Fruit fly (Drosophila melanogaster) whole organism, pupa: ENCODE data around the gene CG9799.
A peak's percentile ranks its signal among the peaks of the same experiment; 100 is the strongest.

ENCODE experiments used
- CG10348 ChIP-seq: fragments of 200-800 bp; sonication (Bioruptor generic); IDR thresholded peaks from 2 replicates; pipeline ENCODE4 v1.3.6; 2022; ENCODE audit warnings: missing biosample characterization, missing genetic modification characterization
- CG12605 ChIP-seq: fragments of 200-800 bp; sonication (Bioruptor generic); IDR thresholded peaks from 2 replicates; pipeline ENCODE4 v1.3.6; 2022; ENCODE audit warnings: missing biosample characterization, missing genetic modification characterization
- CG13204 ChIP-seq: fragments of 200-800 bp; sonication (Bioruptor generic); optimal IDR thresholded peaks from 2 replicates; lab custom pipeline; 2018; ENCODE audit warnings: missing biosample characterization, mild to moderate bottlenecking, missing genetic modification characterization, moderate library complexity
- CG14655 ChIP-seq: fragments of 200-800 bp; sonication (Bioruptor generic); optimal IDR thresholded peaks from 3 replicates; lab custom pipeline; 2017; ENCODE audit warnings: mild to moderate bottlenecking, missing biosample characterization, missing genetic modification reagents, missing genetic modification characterization
- CG15710 ChIP-seq: fragments of 200-800 bp; sonication (Bioruptor generic); optimal IDR thresholded peaks from 2 replicates; lab custom pipeline; 2018; ENCODE audit warnings: missing biosample characterization, mild to moderate bottlenecking, missing genetic modification characterization, moderate library complexity
- CG17806 ChIP-seq: fragments of 200-800 bp; sonication (Bioruptor generic); optimal IDR thresholded peaks from 2 replicates; lab custom pipeline; 2018; ENCODE audit warnings: missing biosample characterization, mild to moderate bottlenecking, missing genetic modification characterization, moderate library complexity
- CG32121 ChIP-seq: fragments of 200-800 bp; sonication (Bioruptor generic); IDR thresholded peaks from 2 replicates; pipeline ENCODE4 v1.3.6; 2022; ENCODE audit warnings: missing biosample characterization, missing genetic modification characterization
- CG34367 ChIP-seq: fragments of 200-800 bp; sonication (Bioruptor generic); optimal IDR thresholded peaks from 2 replicates; lab custom pipeline; 2018; ENCODE audit warnings: missing biosample characterization, mild to moderate bottlenecking, missing genetic modification characterization
- CG4496 ChIP-seq: fragments of 200-800 bp; sonication (Bioruptor generic); IDR thresholded peaks from 3 replicates; pipeline ENCODE4 v1.3.6; 2022; ENCODE audit warnings: missing biosample characterization, missing genetic modification characterization
- CG8159 ChIP-seq: fragments of 200-800 bp; sonication (Bioruptor generic); optimal IDR thresholded peaks from 3 replicates; lab custom pipeline; 2018; ENCODE audit warnings: missing biosample characterization, mild to moderate bottlenecking, missing genetic modification characterization, moderate library complexity
- CG8301 ChIP-seq: fragments of 200-800 bp; sonication (Bioruptor generic); optimal IDR thresholded peaks from 2 replicates; lab custom pipeline; 2018; ENCODE audit warnings: missing biosample characterization, mild to moderate bottlenecking, missing genetic modification characterization
- CG9948 ChIP-seq: fragments of 200-800 bp; sonication (Bioruptor generic); optimal IDR thresholded peaks from 2 replicates; lab custom pipeline; 2018; ENCODE audit warnings: missing biosample characterization, mild to moderate bottlenecking, missing genetic modification characterization, moderate library complexity
- D1 ChIP-seq: fragments of 200-800 bp; sonication (Bioruptor generic); optimal IDR thresholded peaks from 2 replicates; lab custom pipeline; 2018; ENCODE audit warnings: missing biosample characterization, mild to moderate bottlenecking, missing genetic modification characterization, moderate library complexity
- EcR ChIP-seq: fragments of 200-800 bp; sonication (Bioruptor generic); optimal IDR thresholded peaks from 3 replicates; lab custom pipeline; 2019; ENCODE audit warnings: missing biosample characterization, missing genetic modification characterization, mild to moderate bottlenecking, moderate library complexity, missing genetic modification reagents
- Ets98B ChIP-seq: fragments of 200-800 bp; sonication (Bioruptor generic); IDR thresholded peaks from 2 replicates; pipeline ENCODE4 v1.3.6; 2022; ENCODE audit warnings: missing biosample characterization, missing genetic modification characterization
- Pif1A ChIP-seq: fragments of 200-800 bp; sonication (Bioruptor generic); optimal IDR thresholded peaks from 3 replicates; lab custom pipeline; 2016; ENCODE audit warnings: missing biosample characterization, missing genetic modification characterization
- Pif1B ChIP-seq: fragments of 200-800 bp; sonication (Bioruptor generic); optimal IDR thresholded peaks from 3 replicates; lab custom pipeline; 2016; ENCODE audit warnings: missing biosample characterization, missing genetic modification characterization
- Snoo ChIP-seq: fragments of 200-800 bp; sonication (Bioruptor generic); optimal IDR thresholded peaks from 3 replicates; lab custom pipeline; 2017; ENCODE audit warnings: missing biosample characterization, mild to moderate bottlenecking, missing genetic modification characterization, inconsistent platforms
- fd96Ca ChIP-seq: fragments of 200-800 bp; sonication (Bioruptor generic); IDR thresholded peaks from 3 replicates; pipeline ENCODE4 v1.3.6; 2022; ENCODE audit warnings: missing biosample characterization, missing genetic modification characterization
- gl ChIP-seq: fragments of 200-800 bp; sonication (Bioruptor generic); optimal IDR thresholded peaks from 2 replicates; lab custom pipeline; 2018; ENCODE audit warnings: missing biosample characterization, mild to moderate bottlenecking, missing genetic modification characterization
- rn ChIP-seq: fragments of 200-800 bp; sonication (Bioruptor generic); IDR thresholded peaks from 2 replicates; pipeline ENCODE4 v1.3.6; 2022; ENCODE audit warnings: missing biosample characterization, missing genetic modification characterization

CG9799 gene

DNA sequence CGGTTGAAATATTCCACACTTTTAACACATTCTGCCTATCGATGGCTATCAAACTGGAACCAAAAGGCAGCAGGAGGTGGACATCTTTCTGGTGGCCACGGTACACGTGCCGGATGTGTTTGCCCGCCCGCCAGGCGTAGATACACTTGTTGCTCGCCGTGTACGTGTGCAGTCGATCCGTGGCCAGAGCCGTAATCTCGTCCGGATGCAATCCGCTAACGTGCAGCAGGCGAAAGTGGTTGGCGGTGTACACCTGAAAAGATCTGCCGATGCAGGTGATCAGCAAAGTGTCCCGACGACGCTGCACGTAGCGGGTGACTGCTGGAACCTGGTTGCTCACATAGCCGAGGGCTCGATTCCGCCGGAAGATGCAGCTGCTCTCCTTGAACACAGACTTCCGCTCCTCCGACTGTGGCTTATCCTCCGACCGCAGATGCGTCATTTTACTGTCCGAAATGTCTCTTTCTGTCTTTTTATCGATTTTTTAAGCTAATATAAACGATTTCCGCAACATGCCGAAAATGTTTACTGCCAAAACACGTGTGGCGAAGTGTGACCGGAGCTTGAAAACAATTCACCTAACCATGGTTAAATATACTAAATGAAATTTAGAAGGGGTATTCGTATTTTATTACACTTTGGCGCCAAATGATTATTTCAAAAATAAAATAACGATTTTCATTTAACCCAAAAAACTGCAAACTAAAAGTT lies at the start of gene CG9799:
Gene CG9799 (minus strand): TSS at position 550 of the 711 bp plus-strand sequence.
- TF ChIP-seq CG8159 (no peak), Snoo (tag; lab: Kevin White, UChicago) (no peak), Ets98B (GFP tag; lab: Robert Waterston, UW) (no peak), CG10348 (GFP tag; lab: Robert Waterston, UW) (no peak)

dm6 chr3R:13435836-13436235 lies 47.3 kb upstream of the CG9799 start:
- TF ChIP-seq gl (tag; lab: Kevin White, UChicago) (no peak), D1 (tag; lab: Kevin White, UChicago) (no peak), CG9948 (tag; lab: Kevin White, UChicago) (no peak), CG10348 (GFP tag; lab: Robert Waterston, UW) (no peak), Snoo (tag; lab: Kevin White, UChicago) (no peak), CG8301 (tag; lab: Kevin White, UChicago) (no peak), CG15710 (tag; lab: Kevin White, UChicago) (no peak), CG32121 (no peak), rn (GFP tag; lab: Robert Waterston, UW) (no peak), CG8159 (no peak)

- 0 out of 2 replicates have a peak, but pooled peaks have one; percentile 9 for TF ChIP-seq CG32121
- peak; percentile 9 for TF ChIP-seq CG13204 (GFP tag; lab: Kevin White, UChicago)
- no peak for TF ChIP-seq Snoo (tag; lab: Kevin White, UChicago)
- TF ChIP-seq, all 21 proteins: peak for 2
Measured at dm6 chr3R:13434325-13435168, 46.0 kb upstream of the CG9799 start, which contains the start of gene yrt. TSS of gene yrt (minus strand) at chr3R:13434984.

dm6 chr3R:13433623-13434022 lies 45.1 kb upstream of the CG9799 start:
- peak; percentile 39; the same call in 1 of the 2 replicates for TF ChIP-seq rn (GFP tag; lab: Robert Waterston, UW)
- TF ChIP-seq CG15710 (tag; lab: Kevin White, UChicago): peak; percentile 88
- TF ChIP-seq Snoo (tag; lab: Kevin White, UChicago): peak; percentile 77
- TF ChIP-seq CG8301 (tag; lab: Kevin White, UChicago): peak; percentile 74
- TF ChIP-seq Ets98B (GFP tag; lab: Robert Waterston, UW): peak; percentile 73
- peak; percentile 85 for TF ChIP-seq CG9948 (tag; lab: Kevin White, UChicago)
- TF ChIP-seq Pif1A (GFP tag; lab: Kevin White, UChicago): peak; percentile 80
- peak; percentile 97 for TF ChIP-seq CG8159
- peak; percentile 58 for TF ChIP-seq CG13204 (GFP tag; lab: Kevin White, UChicago)
- TF ChIP-seq CG34367 (tag; lab: Kevin White, UChicago): peak; percentile 87
- peak; percentile 72 for TF ChIP-seq CG14655 (GFP tag; lab: Kevin White, UChicago)
- TF ChIP-seq CG17806 (tag; lab: Kevin White, UChicago): peak; percentile 70
- TF ChIP-seq D1 (tag; lab: Kevin White, UChicago): peak; percentile 35
- 0 out of 3 replicates have a peak, but pooled peaks have one; percentile 30 for TF ChIP-seq fd96Ca
- TF ChIP-seq CG12605: peak; percentile 83
- peak; percentile 87 for TF ChIP-seq CG4496
- TF ChIP-seq Pif1B: peak; percentile 75
- 0 out of 2 replicates have a peak, but pooled peaks have one; percentile 15 for TF ChIP-seq CG10348 (GFP tag; lab: Robert Waterston, UW)
- TF ChIP-seq CG32121: peak; percentile 59; the same call in 1 of the 2 replicates
- TF ChIP-seq EcR (GFP tag; lab: Kevin White, UChicago): no peak
- peak; percentile 53 for TF ChIP-seq gl (tag; lab: Kevin White, UChicago)

- TF ChIP-seq CG12605: peak; percentile 63
- TF ChIP-seq CG4496: peak; percentile 84
- peak; percentile 82 for TF ChIP-seq CG14655 (GFP tag; lab: Kevin White, UChicago)
- TF ChIP-seq CG10348 (GFP tag; lab: Robert Waterston, UW): peak; percentile 40; the same call in 1 of the 2 replicates
- TF ChIP-seq Pif1B: peak; percentile 53
- TF ChIP-seq CG8159: peak; percentile 66
- TF ChIP-seq D1 (tag; lab: Kevin White, UChicago): no peak
- TF ChIP-seq CG32121: peak; percentile 75
- TF ChIP-seq CG8301 (tag; lab: Kevin White, UChicago): peak; percentile 77
- TF ChIP-seq CG17806 (tag; lab: Kevin White, UChicago): peak; percentile 75
- TF ChIP-seq Pif1A (GFP tag; lab: Kevin White, UChicago): peak; percentile 71
- TF ChIP-seq CG13204 (GFP tag; lab: Kevin White, UChicago): no peak
- TF ChIP-seq CG34367 (tag; lab: Kevin White, UChicago): peak; percentile 61
- peak; percentile 65 for TF ChIP-seq CG9948 (tag; lab: Kevin White, UChicago)
- 0 out of 2 replicates have a peak, but pooled peaks have one; percentile 24 for TF ChIP-seq rn (GFP tag; lab: Robert Waterston, UW)
- no peak for TF ChIP-seq fd96Ca
- peak; percentile 70 for TF ChIP-seq Ets98B (GFP tag; lab: Robert Waterston, UW)
- no peak for TF ChIP-seq gl (tag; lab: Kevin White, UChicago)
- peak; percentile 35 for TF ChIP-seq Snoo (tag; lab: Kevin White, UChicago)
- peak; percentile 60 for TF ChIP-seq CG15710 (tag; lab: Kevin White, UChicago)
- TF ChIP-seq EcR (GFP tag; lab: Kevin White, UChicago): no peak
Measured at dm6 chr3R:13428341-13429040, 40.0 kb upstream of the CG9799 start.
